Worm (Caenorhabditis elegans) whole organism, early embryonic: ENCODE results near the gene T13G4.4.

Source experiments
- B0310.2 ChIP-seq: sonication (generic microtip); optimal IDR thresholded peaks from 2 replicates; lab custom pipeline; 2016; ENCODE audit warnings: mild to moderate bottlenecking, missing genetic modification characterization, missing compliant biosample characterization
- ets-7 ChIP-seq: sonication (generic microtip); optimal IDR thresholded peaks from 2 replicates; lab custom pipeline; 2016; ENCODE audit warnings: missing genotype, missing genetic modification characterization, missing compliant biosample characterization
- flt-1 ChIP-seq: fragments of 200-800 bp; sonication (Bioruptor generic); IDR thresholded peaks from 2 replicates; pipeline ENCODE4 v1.3.6; 2022; ENCODE audit warnings: missing genetic modification characterization, missing compliant biosample characterization
- tbx-11 ChIP-seq: fragments of 200-800 bp; sonication (Bioruptor generic); IDR thresholded peaks from 2 replicates; pipeline ENCODE4 v1.3.6; 2022; ENCODE audit warnings: missing genetic modification characterization, missing compliant biosample characterization

- TF ChIP-seq flt-1 (GFP tag; lab: Robert Waterston, UW) = no peak
- TF ChIP-seq ets-7 (tag; lab: Kevin White, UChicago) = no peak
- no peak for TF ChIP-seq tbx-11
- TF ChIP-seq B0310.2 (tag; lab: Kevin White, UChicago) = no peak
These were observed 43.0 kb downstream of the T13G4.4 start, which contains the start of the genes R193.2 and R193.6 for ce11 chrX:1148438-1148837.
